Worm (Caenorhabditis elegans) whole organism, L4 larva: ENCODE data around the gene W08E12.5.

Experiments
- Y48G9A.11 ChIP-seq: fragments of 200-800 bp; sonication (Bioruptor generic); IDR thresholded peaks from 2 replicates; pipeline ENCODE4 v1.3.6; 2022; ENCODE audit warnings: missing genetic modification reagents, missing genetic modification characterization, missing compliant biosample characterization
- ceh-32 ChIP-seq: sonication (generic microtip); optimal IDR thresholded peaks from 2 replicates; lab custom pipeline; 2016; ENCODE audit warnings: mild to moderate bottlenecking, missing genetic modification characterization, missing compliant biosample characterization; ENCODE audit not compliant: poor library complexity
- ceh-82 ChIP-seq: sonication (generic microtip); optimal IDR thresholded peaks from 2 replicates; lab custom pipeline; 2017; ENCODE audit warnings: missing biosample characterization, missing genetic modification characterization
- egl-27 ChIP-seq: sonication (generic microtip); optimal IDR thresholded peaks from 3 replicates; lab custom pipeline; 2017; ENCODE audit warnings: missing biosample characterization, missing genetic modification reagents, missing genetic modification characterization
- lim-7 ChIP-seq: fragments of 200-800 bp; sonication (Bioruptor generic); IDR thresholded peaks from 2 replicates; pipeline ENCODE4 v1.3.6; 2022; ENCODE audit warnings: missing genetic modification characterization, missing compliant biosample characterization
- lin-1 ChIP-seq: fragments of 200-800 bp; sonication (Bioruptor generic); IDR thresholded peaks from 2 replicates; pipeline ENCODE4 v1.3.6; 2022; ENCODE audit warnings: missing genetic modification reagents, missing genetic modification characterization, missing compliant biosample characterization
- lin-39 ChIP-seq: fragments of 150-350 bp; optimal IDR thresholded peaks from 2 replicates; lab custom pipeline; 2014; ENCODE audit warnings: missing biosample characterization, missing genetic modification reagents, missing genetic modification characterization
- mxl-3 ChIP-seq: fragments of 200-800 bp; sonication (Bioruptor generic); optimal IDR thresholded peaks from 2 replicates; lab custom pipeline; 2018; ENCODE audit warnings: mild to moderate bottlenecking, missing genetic modification characterization, missing compliant biosample characterization
- nhr-76 ChIP-seq: fragments of 150-350 bp; optimal IDR thresholded peaks from 2 replicates; lab custom pipeline; 2014; ENCODE audit warnings: missing biosample characterization, missing genetic modification characterization
- nhr-77 ChIP-seq: fragments of 150-350 bp; optimal IDR thresholded peaks from 2 replicates; lab custom pipeline; 2014; ENCODE audit warnings: missing biosample characterization, missing genetic modification characterization
- pqm-1 ChIP-seq: sonication (generic microtip); optimal IDR thresholded peaks from 2 replicates; lab custom pipeline; 2017; ENCODE audit warnings: missing biosample characterization, missing genetic modification characterization

DNA sequence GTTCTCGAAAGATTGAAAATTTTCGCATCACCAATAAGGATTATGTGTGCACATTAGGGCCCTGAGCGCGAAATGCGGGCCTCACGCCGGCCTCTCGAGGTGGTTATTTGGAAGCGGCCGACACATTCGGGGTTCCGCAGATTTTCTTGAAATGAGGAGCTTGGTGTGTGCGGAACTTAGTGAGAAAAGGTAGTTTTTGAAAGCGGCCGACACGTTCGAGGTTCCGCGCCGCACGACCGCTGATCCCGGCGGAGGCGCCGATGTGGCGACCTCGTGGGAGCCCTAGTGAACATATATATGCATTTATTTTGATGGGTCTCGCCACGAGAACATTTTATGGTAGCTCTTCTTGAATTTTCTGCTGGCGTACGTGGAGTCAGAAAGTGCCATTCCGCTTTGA, 33.8 kb upstream of the W08E12.5 start:
- TF ChIP-seq Y48G9A.11 (GFP tag; lab: Robert Waterston, UW) (no peak), pqm-1 (no peak), lim-7 (no peak), ceh-32 (tag; lab: Kevin White, UChicago) (no peak), nhr-77 (tag; lab: Kevin White, UChicago) (no peak), nhr-76 (tag; lab: Kevin White, UChicago) (no peak), lin-1 (no peak), egl-27 (tag; lab: Kevin White, UChicago) (no peak), mxl-3 (no peak), lin-39 (tag; lab: Kevin White, UChicago) (no peak), ceh-82 (no peak)
